Fruit fly (Drosophila melanogaster): ENCODE measurements around the gene CG42637.
A peak's percentile ranks its signal among the peaks of the same experiment; 100 is the strongest.

The CG42637 gene

DNA sequence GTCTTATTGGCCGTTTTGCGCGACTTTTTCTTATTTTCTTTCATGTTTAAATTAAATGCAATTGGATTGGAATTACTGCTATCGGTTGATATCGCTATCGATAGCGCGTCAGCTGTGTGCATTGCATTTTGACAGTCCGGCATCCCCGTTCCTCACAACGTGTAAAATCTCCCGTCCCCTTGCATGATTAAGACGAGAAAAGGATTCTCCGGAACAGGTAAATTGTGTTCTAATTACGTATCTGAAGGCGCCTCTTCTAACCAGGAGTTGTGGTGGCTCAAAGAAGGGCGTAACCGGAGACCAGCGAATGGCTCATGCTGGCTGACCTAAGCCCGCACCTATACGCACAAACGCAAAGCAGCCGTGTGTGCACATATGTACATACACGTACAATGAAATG, 13.7 kb upstream of the CG42637 start, which contains the start of the genes CG14104 and Kap-alpha1 (continued):
- TF ChIP-seq Sry-β (GFP tag; optimal IDR thresholded peaks at IDR 0.05) (no peak), bab2 (GFP tag; optimal IDR thresholded peaks at IDR 0.05) (no peak), kah (GFP tag; optimal IDR thresholded peaks at IDR 0.05) (no peak), repo (GFP tag; optimal IDR thresholded peaks at IDR 0.05) (no peak), twi (tag; optimal IDR thresholded peaks at IDR 0.05) (no peak), NK7.1 (GFP tag; optimal IDR thresholded peaks at IDR 0.05) (no peak), TFAM (GFP tag; optimal IDR thresholded peaks at IDR 0.05) (no peak), zen2 (GFP tag; IDR thresholded peaks at IDR 0.05; ENCODE audit: partially characterized antibody) (peak; percentile 63; the same call in 1 of the 3 replicates), Ptx1 (GFP tag; IDR thresholded peaks at IDR 0.05) (no peak), GATAe (GFP tag; conservative IDR thresholded peaks at IDR 0.05) (no peak), CG34422 (GFP tag; IDR thresholded peaks at IDR 0.05) (peak; percentile 45; the same call in 1 of the 3 replicates), shn (GFP tag; optimal IDR thresholded peaks at IDR 0.05) (no peak), mld (GFP tag; IDR thresholded peaks at IDR 0.05; ENCODE audit: partially characterized antibody) (0 out of 3 replicates have a peak, but pooled peaks have one; percentile 12), CG10147 (GFP tag; optimal IDR thresholded peaks at IDR 0.05) (no peak), dpn (GFP tag; optimal IDR thresholded peaks at IDR 0.05) (no peak), CG31365 (tag; optimal IDR thresholded peaks at IDR 0.05) (no peak), Antp (GFP tag; optimal IDR thresholded peaks at IDR 0.05) (no peak), Doc3 (GFP tag; IDR thresholded peaks at IDR 0.05; ENCODE audit: partially characterized antibody) (peak; percentile 64), CG7271 (tag; optimal IDR thresholded peaks at IDR 0.05) (no peak), row (GFP tag; IDR thresholded peaks at IDR 0.05) (no peak), slp2 (GFP tag; optimal IDR thresholded peaks at IDR 0.05) (no peak), CG34224 (GFP tag; IDR thresholded peaks at IDR 0.05; ENCODE audit: partially characterized antibody) (peak; percentile 59), CG5953 (GFP tag; IDR thresholded peaks at IDR 0.05) (no peak), Asciz (GFP tag; optimal IDR thresholded peaks at IDR 0.05) (no peak), phol (tag; optimal IDR thresholded peaks at IDR 0.05) (peak; percentile 22), gcm (GFP tag; optimal IDR thresholded peaks at IDR 0.05) (peak; percentile 63), CG4730 (GFP tag; IDR thresholded peaks at IDR 0.05) (no peak), pzg (GFP tag; optimal IDR thresholded peaks at IDR 0.05) (peak; percentile 55), dan (GFP tag; IDR thresholded peaks at IDR 0.05) (no peak), CG15011 (GFP tag; optimal IDR thresholded peaks at IDR 0.05) (no peak), emc (GFP tag; optimal IDR thresholded peaks at IDR 0.05) (no peak), HmgZ (tag; optimal IDR thresholded peaks at IDR 0.05) (peak; percentile 15), D19B (GFP tag; optimal IDR thresholded peaks at IDR 0.05) (no peak), CG1647 (GFP tag; optimal IDR thresholded peaks at IDR 0.05) (no peak), CG10462 (GFP tag; optimal IDR thresholded peaks at IDR 0.05) (no peak), CG18011 (GFP tag; optimal IDR thresholded peaks at IDR 0.05) (no peak), Ets97D (GFP tag; optimal IDR thresholded peaks at IDR 0.05) (no peak), CG15514 (GFP tag; optimal IDR thresholded peaks at IDR 0.05) (no peak), CG2129 (GFP tag; IDR thresholded peaks at IDR 0.05; ENCODE audit: partially characterized antibody) (peak; percentile 21; the same call in 1 of the 2 replicates), Tbp (GFP tag; optimal IDR thresholded peaks at IDR 0.05) (no peak), CG17912 (GFP tag; optimal IDR thresholded peaks at IDR 0.05) (no peak), nom (GFP tag; optimal IDR thresholded peaks at IDR 0.05) (peak; percentile 24), MTF-1 (GFP tag; optimal IDR thresholded peaks at IDR 0.05; ENCODE audit: borderline replicate concordance) (no peak), HLH4C (GFP tag; IDR thresholded peaks at IDR 0.05; ENCODE audit: partially characterized antibody) (peak; percentile 77), CG11560 (tag; IDR thresholded peaks at IDR 0.05) (no peak), Hand (GFP tag; optimal IDR thresholded peaks at IDR 0.05) (no peak), nau (GFP tag; optimal IDR thresholded peaks at IDR 0.05) (no peak), Dip2 (GFP tag; IDR thresholded peaks at IDR 0.05) (no peak), nerfin-2 (GFP tag; IDR thresholded peaks at IDR 0.05; ENCODE audit: partially characterized antibody) (peak; percentile 50; the same call in 1 of the 2 replicates), Sox102F (GFP tag; optimal IDR thresholded peaks at IDR 0.05) (no peak)
